Worm (Caenorhabditis elegans) whole organism, L1 larva: ENCODE data around the gene F44B9.10.

Source experiments
- C04F5.9 ChIP-seq: sonication (generic microtip); optimal IDR thresholded peaks from 2 replicates; lab custom pipeline; 2016; ENCODE audit warnings: missing genetic modification characterization, missing compliant biosample characterization
- Y116A8C.19 ChIP-seq: sonication (generic microtip); optimal IDR thresholded peaks from 2 replicates; lab custom pipeline; 2016; ENCODE audit warnings: missing compliant biosample characterization, missing genetic modification characterization, borderline replicate concordance
- aha-1 ChIP-seq: fragments of 150-350 bp; optimal IDR thresholded peaks from 2 replicates; lab custom pipeline; 2014; ENCODE audit warnings: missing biosample characterization, missing genetic modification characterization
- blmp-1 ChIP-seq: fragments of 150-350 bp; optimal IDR thresholded peaks from 2 replicates; lab custom pipeline; 2014; ENCODE audit warnings: missing biosample characterization, missing genetic modification characterization
- ceh-8 ChIP-seq: fragments of 200-800 bp; sonication (Bioruptor generic); optimal IDR thresholded peaks from 2 replicates; lab custom pipeline; 2018; ENCODE audit warnings: mild to moderate bottlenecking, missing genetic modification characterization, moderate library complexity, missing compliant biosample characterization
- ceh-82 ChIP-seq, 3 experiments: fragments of 150-350 bp in 1 of 3; sonication (generic microtip) in 2 of 3; optimal IDR thresholded peaks; 2 replicates each; lab custom pipeline; 2014 to 2017; ENCODE audit warnings: missing biosample characterization in 3 of 3, missing genetic modification characterization in 3 of 3
- ceh-88 ChIP-seq: fragments of 200-800 bp; sonication (Bioruptor generic); IDR thresholded peaks from 2 replicates; pipeline ENCODE4 v1.3.6; 2022; ENCODE audit warnings: missing genetic modification characterization, missing compliant biosample characterization
- ceh-90 ChIP-seq: sonication (generic microtip); optimal IDR thresholded peaks from 2 replicates; lab custom pipeline; 2016; ENCODE audit warnings: missing genetic modification characterization, missing compliant biosample characterization
- dsc-1 ChIP-seq: sonication (generic microtip); optimal IDR thresholded peaks from 2 replicates; lab custom pipeline; 2016; ENCODE audit warnings: mild to moderate bottlenecking, missing genetic modification characterization, missing compliant biosample characterization
- efl-3 ChIP-seq: fragments of 200-800 bp; sonication (Bioruptor generic); optimal IDR thresholded peaks from 2 replicates; lab custom pipeline; 2018; ENCODE audit warnings: mild to moderate bottlenecking, missing genetic modification characterization, missing compliant biosample characterization
- egl-13 ChIP-seq: sonication (generic microtip); optimal IDR thresholded peaks from 2 replicates; lab custom pipeline; 2016; ENCODE audit warnings: missing genotype, missing genetic modification reagents, missing genetic modification characterization, missing compliant biosample characterization
- egl-27 ChIP-seq, 2 experiments: fragments of 150-350 bp in 1 of 2; sonication (generic microtip); optimal IDR thresholded peaks; 3 replicates each; lab custom pipeline; 2017 to 2018; ENCODE audit warnings: missing biosample characterization in 2 of 2, missing genetic modification characterization in 2 of 2, missing genetic modification reagents in 2 of 2
- elt-2 ChIP-seq: sonication (generic microtip); optimal IDR thresholded peaks from 2 replicates; lab custom pipeline; 2016; ENCODE audit warnings: missing genetic modification characterization, mild to moderate bottlenecking, inconsistent platforms, missing compliant biosample characterization, missing genetic modification reagents
- elt-3 ChIP-seq, 6 experiments: fragments of 150-350 bp in 1 of 6; sonication (generic microtip); optimal IDR thresholded peaks; 2 replicates each; lab custom pipeline; 2017 to 2018; ENCODE audit warnings: missing biosample characterization in 6 of 6, missing genetic modification characterization in 6 of 6, inconsistent platforms in 1 of 6
- isw-1 ChIP-seq: fragments of 200-800 bp; sonication (Bioruptor generic); IDR thresholded peaks from 2 replicates; pipeline ENCODE4 v1.3.6; 2022; ENCODE audit warnings: missing genetic modification characterization, missing compliant biosample characterization
- lin-13 ChIP-seq: fragments of 150-350 bp; optimal IDR thresholded peaks from 2 replicates; lab custom pipeline; 2014; ENCODE audit warnings: missing biosample characterization, missing genetic modification reagents, missing genetic modification characterization
- lin-14 ChIP-seq: fragments of 200-800 bp; sonication (Bioruptor generic); optimal IDR thresholded peaks from 2 replicates; lab custom pipeline; 2018; ENCODE audit warnings: mild to moderate bottlenecking, missing genetic modification characterization, moderate library complexity, missing compliant biosample characterization
- lin-15B ChIP-seq: fragments of 150-350 bp; sonication (generic microtip); optimal IDR thresholded peaks from 3 replicates; lab custom pipeline; 2014; ENCODE audit warnings: missing biosample characterization, missing genetic modification characterization
- lin-35 ChIP-seq, 2 experiments: fragments of 150-350 bp; optimal IDR thresholded peaks; 2 replicates each; lab custom pipeline; 2014; ENCODE audit warnings: missing biosample characterization in 2 of 2, missing genetic modification characterization in 2 of 2, missing genetic modification reagents in 2 of 2
- lin-39 ChIP-seq: fragments of 150-350 bp; optimal IDR thresholded peaks from 2 replicates; lab custom pipeline; 2014; ENCODE audit warnings: missing biosample characterization, missing genetic modification reagents, missing genetic modification characterization
- mab-9 ChIP-seq: fragments of 200-800 bp; sonication (Bioruptor generic); IDR thresholded peaks from 2 replicates; pipeline ENCODE4 v1.3.6; 2022; ENCODE audit warnings: missing genetic modification reagents, missing genetic modification characterization, missing compliant biosample characterization
- mdl-1 ChIP-seq, 2 experiments: fragments of 150-350 bp; optimal IDR thresholded peaks; 2 replicates each; lab custom pipeline; 2014 to 2017; ENCODE audit warnings: missing biosample characterization in 2 of 2, missing genetic modification characterization in 2 of 2, inconsistent platforms in 1 of 2
- mef-2 ChIP-seq: fragments of 150-350 bp; optimal IDR thresholded peaks from 2 replicates; lab custom pipeline; 2014; ENCODE audit warnings: missing biosample characterization, missing genetic modification characterization
- nhr-19 ChIP-seq: fragments of 200-800 bp; sonication (Bioruptor generic); conservative IDR thresholded peaks from 2 replicates; pipeline ENCODE4 v1.3.6; 2022; ENCODE audit warnings: missing genetic modification characterization, missing compliant biosample characterization
- nhr-20 ChIP-seq: sonication (generic microtip); optimal IDR thresholded peaks from 2 replicates; lab custom pipeline; 2016; ENCODE audit warnings: mild to moderate bottlenecking, missing genetic modification characterization, missing compliant biosample characterization
- nhr-237 ChIP-seq: fragments of 150-350 bp; optimal IDR thresholded peaks from 2 replicates; lab custom pipeline; 2014; ENCODE audit warnings: missing biosample characterization, missing genetic modification characterization
- nhr-47 ChIP-seq: sonication (generic microtip); optimal IDR thresholded peaks from 2 replicates; lab custom pipeline; 2016; ENCODE audit warnings: mild to moderate bottlenecking, missing genetic modification characterization, moderate library complexity, missing compliant biosample characterization
- nhr-77 ChIP-seq: fragments of 150-350 bp; optimal IDR thresholded peaks from 2 replicates; lab custom pipeline; 2014; ENCODE audit warnings: missing biosample characterization, missing genetic modification characterization
- nhr-84 ChIP-seq: sonication (generic microtip); optimal IDR thresholded peaks from 2 replicates; lab custom pipeline; 2017; ENCODE audit warnings: missing biosample characterization, missing genetic modification characterization
- nhr-85 ChIP-seq: sonication (generic microtip); peaks from one replicate; lab custom pipeline; 2016; ENCODE audit warnings: missing genetic modification characterization, inconsistent platforms, missing compliant biosample characterization
- nhr-90 ChIP-seq: sonication (generic microtip); optimal IDR thresholded peaks from 2 replicates; lab custom pipeline; 2016; ENCODE audit warnings: mild to moderate bottlenecking, missing genetic modification characterization, missing compliant biosample characterization; ENCODE audit not compliant: poor library complexity
- pag-3 ChIP-seq: sonication (generic microtip); optimal IDR thresholded peaks from 2 replicates; lab custom pipeline; 2017; ENCODE audit warnings: missing genetic modification characterization, mild to moderate bottlenecking, missing compliant biosample characterization, antibody characterized with exemption, borderline replicate concordance; ENCODE audit not compliant: insufficient read depth
- pqm-1 ChIP-seq: sonication (generic microtip); optimal IDR thresholded peaks from 3 replicates; lab custom pipeline; 2017; ENCODE audit warnings: missing biosample characterization, missing genetic modification characterization
- rnt-1 ChIP-seq: sonication (generic microtip); optimal IDR thresholded peaks from 2 replicates; lab custom pipeline; 2016; ENCODE audit warnings: mild to moderate bottlenecking, missing genetic modification characterization, moderate library complexity, missing compliant biosample characterization
- swsn-7 ChIP-seq: sonication (generic microtip); optimal IDR thresholded peaks from 2 replicates; lab custom pipeline; 2016; ENCODE audit warnings: missing genetic modification characterization, missing compliant biosample characterization
- tbx-2 ChIP-seq: sonication (generic microtip); optimal IDR thresholded peaks from 2 replicates; lab custom pipeline; 2016; ENCODE audit warnings: missing genetic modification characterization, missing compliant biosample characterization
- unc-130 ChIP-seq: fragments of 150-350 bp; optimal IDR thresholded peaks from 2 replicates; lab custom pipeline; 2017; ENCODE audit warnings: missing biosample characterization, missing genetic modification characterization, inconsistent platforms
- unc-62 ChIP-seq: fragments of 150-350 bp; optimal IDR thresholded peaks from 2 replicates; lab custom pipeline; 2014; ENCODE audit warnings: missing biosample characterization, missing genetic modification reagents, missing genetic modification characterization
- unc-86 ChIP-seq: sonication (generic microtip); optimal IDR thresholded peaks from 2 replicates; lab custom pipeline; 2016; ENCODE audit warnings: missing genetic modification characterization, missing compliant biosample characterization
- vab-15 ChIP-seq: sonication (generic microtip); optimal IDR thresholded peaks from 2 replicates; lab custom pipeline; 2017; ENCODE audit warnings: missing genotype, mild to moderate bottlenecking, missing genetic modification characterization, missing compliant biosample characterization
- zag-1 ChIP-seq: fragments of 150-350 bp; optimal IDR thresholded peaks from 2 replicates; lab custom pipeline; 2014; ENCODE audit warnings: missing biosample characterization, missing genetic modification characterization
- zip-4 ChIP-seq: fragments of 200-800 bp; sonication (Bioruptor generic); optimal IDR thresholded peaks from 2 replicates; lab custom pipeline; 2018; ENCODE audit warnings: mild to moderate bottlenecking, missing genetic modification characterization, moderate library complexity, missing compliant biosample characterization
- ztf-4 ChIP-seq: fragments of 150-350 bp; optimal IDR thresholded peaks from 2 replicates; lab custom pipeline; 2014; ENCODE audit warnings: missing biosample characterization, missing genetic modification characterization

Gene F44B9.10

DNA sequence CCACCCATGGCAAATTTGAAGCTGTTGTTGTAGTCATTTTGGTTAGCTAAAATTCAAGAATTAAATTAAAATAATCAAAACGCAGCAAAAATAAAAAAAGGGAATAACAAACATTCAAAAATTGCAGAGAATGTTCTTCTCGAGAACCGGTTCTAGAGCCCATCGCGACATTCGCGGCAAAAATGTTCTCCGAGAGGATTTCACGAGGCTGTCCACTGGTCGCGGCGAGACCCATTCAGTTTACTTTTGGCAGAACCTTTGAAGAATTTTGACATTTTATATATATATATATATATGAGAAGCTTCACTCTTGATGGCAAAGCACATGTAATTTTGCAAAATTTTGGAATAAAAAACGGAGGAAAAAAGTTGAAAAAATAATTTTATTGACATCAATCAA lies 3.9 kb downstream of the F44B9.10 start, which contains the start of gene F44B9.8 (continued):
- TF ChIP-seq lin-15B (tag; lab: Kevin White, UChicago) (peak; percentile 70), mdl-1 (tag; optimal IDR thresholded peaks at IDR 0.05; lab: Kevin White, UChicago) (peak in 1 of 2 experiments; percentile 32), unc-62 (GFP tag; lab: Kevin White, UChicago) (no peak), elt-3 (tag; optimal IDR thresholded peaks at IDR 0.05; lab: Kevin White, UChicago) (peak in 1 of 6 experiments; percentile 71)

DNA sequence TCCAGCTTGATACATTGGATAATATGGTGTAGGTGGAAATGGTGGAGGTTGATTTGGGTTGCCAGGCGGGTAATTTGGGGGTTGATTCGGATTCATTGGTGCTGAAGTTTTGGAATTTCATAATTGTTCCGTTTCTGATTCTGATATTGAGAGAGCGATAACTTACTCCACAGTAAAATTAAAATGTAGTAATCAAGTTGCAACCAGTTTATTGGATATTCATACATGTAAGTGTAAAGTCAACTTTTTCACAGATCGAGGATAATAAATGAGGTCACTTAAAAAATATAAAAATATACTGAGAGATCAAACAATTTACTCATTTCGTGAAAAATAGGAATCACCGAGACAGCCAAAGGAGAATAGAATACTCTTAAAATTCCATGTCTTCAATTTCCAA lies 5.5 kb downstream of the F44B9.10 start, which contains the start of gene mdt-30:
mdt-30 (minus strand) TSS at position 101 of the 400 bp plus-strand sequence.
- no peak for TF ChIP-seq nhr-90 (tag; lab: Kevin White, UChicago)
- TF ChIP-seq rnt-1 (tag; lab: Kevin White, UChicago): no peak
- TF ChIP-seq blmp-1 (tag; lab: Kevin White, UChicago): no peak
- TF ChIP-seq elt-3 (tag; optimal IDR thresholded peaks at IDR 0.05; lab: Kevin White, UChicago): no peak
- TF ChIP-seq ceh-88: no peak
- TF ChIP-seq ceh-90: no peak
- TF ChIP-seq tbx-2 (tag; lab: Kevin White, UChicago): no peak
- TF ChIP-seq aha-1 (tag; lab: Kevin White, UChicago): no peak
- TF ChIP-seq isw-1 (GFP tag; lab: Robert Waterston, UW): no peak
- TF ChIP-seq lin-14 (GFP tag; lab: Kevin White, UChicago): no peak
- TF ChIP-seq efl-3: no peak
- no peak for TF ChIP-seq unc-130 (tag; lab: Kevin White, UChicago)
- no peak for TF ChIP-seq vab-15 (tag; lab: Kevin White, UChicago)
- TF ChIP-seq unc-86 (tag; lab: Kevin White, UChicago): no peak
- TF ChIP-seq lin-39 (tag; lab: Kevin White, UChicago): no peak
- no peak for TF ChIP-seq mef-2
- no peak for TF ChIP-seq nhr-47 (tag; lab: Kevin White, UChicago)
- TF ChIP-seq zag-1 (tag; lab: Kevin White, UChicago): no peak
- TF ChIP-seq egl-27 (tag; optimal IDR thresholded peaks at IDR 0.05; lab: Kevin White, UChicago): no peak
- no peak for TF ChIP-seq Y116A8C.19 (tag; lab: Kevin White, UChicago)

DNA sequence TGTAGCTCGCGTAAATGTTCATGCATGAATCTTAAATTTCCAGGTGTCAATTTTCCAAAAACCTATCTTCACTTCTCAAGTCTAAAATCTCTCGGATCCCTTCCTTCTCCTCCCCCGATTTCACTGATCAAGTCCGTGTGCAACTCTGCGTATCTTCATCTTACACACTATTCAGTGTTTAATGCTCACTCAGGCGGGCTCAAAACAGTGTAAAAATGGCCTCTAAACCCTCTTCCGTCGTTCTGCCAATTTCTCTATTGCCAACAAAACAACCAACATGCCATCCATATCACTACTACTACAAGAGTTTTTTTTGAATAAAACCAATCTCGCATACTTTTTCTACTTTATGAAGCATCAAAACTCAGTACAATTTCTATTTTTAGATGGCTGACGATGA lies 11.4 kb downstream of the F44B9.10 start, which contains the start of gene F44B9.2:
F44B9.2 (plus strand) TSS at position 387 of the 400 bp plus-strand sequence.
- TF ChIP-seq rnt-1 (tag; lab: Kevin White, UChicago) (peak; percentile 26), mab-9 (GFP tag; lab: Robert Waterston, UW) (no peak), pqm-1 (tag; lab: Kevin White, UChicago) (no peak), dsc-1 (tag; lab: Kevin White, UChicago) (peak; percentile 53), ztf-4 (tag; lab: Kevin White, UChicago) (no peak), pag-3 (peak; percentile 86), nhr-19 (no peak), lin-14 (GFP tag; lab: Kevin White, UChicago) (peak; percentile 61), egl-27 (tag; optimal IDR thresholded peaks at IDR 0.05; lab: Kevin White, UChicago) (no peak)
- TF ChIP-seq, all 84 proteins: peak for 4

DNA sequence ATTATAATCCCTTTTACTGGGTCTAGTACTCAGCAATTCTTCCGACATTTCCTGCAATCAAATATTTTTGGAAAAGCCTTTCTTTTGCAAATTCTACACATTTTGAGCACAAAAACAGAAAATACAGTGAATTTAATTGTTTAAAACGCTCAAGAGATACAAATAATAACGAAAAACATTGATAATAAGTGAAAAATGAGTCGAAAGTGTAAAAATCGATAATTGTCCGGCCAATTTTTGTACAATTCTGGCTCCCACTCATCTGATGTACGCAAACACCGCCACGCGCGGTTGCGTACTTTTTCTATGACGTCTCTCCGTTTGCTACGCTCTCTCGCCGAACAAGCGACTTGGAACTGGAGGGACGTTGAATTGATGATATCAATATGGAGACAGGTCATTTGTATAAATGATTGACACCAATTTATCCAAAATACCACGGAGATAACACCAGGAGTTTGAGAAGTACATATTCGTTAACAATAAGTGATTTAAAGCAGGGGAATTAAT lies 12.6 kb downstream of the F44B9.10 start, which contains the start of gene lin-36:
lin-36 (minus strand) TSS at position 51 of the 510 bp plus-strand sequence.
- TF ChIP-seq ceh-82 (tag; optimal IDR thresholded peaks at IDR 0.05; lab: Kevin White, UChicago): peak; percentile 71 to 91 (median 84)
- peak; percentile 44 for TF ChIP-seq egl-13
- TF ChIP-seq unc-130 (tag; lab: Kevin White, UChicago): peak; percentile 73
- peak; percentile 38 for TF ChIP-seq zip-4 (GFP tag; lab: Kevin White, UChicago)
- TF ChIP-seq rnt-1 (tag; lab: Kevin White, UChicago): peak; percentile 89
- TF ChIP-seq ceh-8 (GFP tag; lab: Kevin White, UChicago): no peak
- no peak for TF ChIP-seq efl-3
- TF ChIP-seq C04F5.9: peak; percentile 74
- peak; percentile 67 for TF ChIP-seq blmp-1 (tag; lab: Kevin White, UChicago)
- TF ChIP-seq mef-2: no peak
- no peak for TF ChIP-seq aha-1 (tag; lab: Kevin White, UChicago)
- TF ChIP-seq elt-2 (tag; lab: Kevin White, UChicago): peak; percentile 32
- peak; percentile 85 to 94 for TF ChIP-seq lin-35 (GFP tag; optimal IDR thresholded peaks at IDR 0.05; lab: Kevin White, UChicago)
- TF ChIP-seq lin-13 (GFP tag; lab: Kevin White, UChicago): peak; percentile 83
- no peak for TF ChIP-seq nhr-237 (tag; lab: Kevin White, UChicago)
- peak; percentile 85 for TF ChIP-seq swsn-7 (tag; lab: Kevin White, UChicago)
- TF ChIP-seq pag-3: no peak
- peak; percentile 62 for TF ChIP-seq nhr-77 (tag; lab: Kevin White, UChicago)
- peak; percentile 76 for TF ChIP-seq nhr-20 (tag; lab: Kevin White, UChicago)
- TF ChIP-seq nhr-85: peak; percentile 92
- TF ChIP-seq lin-15B (tag; lab: Kevin White, UChicago): peak; percentile 80
- TF ChIP-seq egl-27 (tag; optimal IDR thresholded peaks at IDR 0.05; lab: Kevin White, UChicago): peak in 1 of 2 experiments; percentile 6
- TF ChIP-seq nhr-84 (tag; lab: Kevin White, UChicago): no peak
- peak; percentile 90 for TF ChIP-seq lin-14 (GFP tag; lab: Kevin White, UChicago)
- TF ChIP-seq zag-1 (tag; lab: Kevin White, UChicago): peak; percentile 10
- peak; percentile 62 for TF ChIP-seq nhr-90 (tag; lab: Kevin White, UChicago)
